Worm (Caenorhabditis elegans): Measurements from ENCODE around the gene nlp-46.

DNA sequence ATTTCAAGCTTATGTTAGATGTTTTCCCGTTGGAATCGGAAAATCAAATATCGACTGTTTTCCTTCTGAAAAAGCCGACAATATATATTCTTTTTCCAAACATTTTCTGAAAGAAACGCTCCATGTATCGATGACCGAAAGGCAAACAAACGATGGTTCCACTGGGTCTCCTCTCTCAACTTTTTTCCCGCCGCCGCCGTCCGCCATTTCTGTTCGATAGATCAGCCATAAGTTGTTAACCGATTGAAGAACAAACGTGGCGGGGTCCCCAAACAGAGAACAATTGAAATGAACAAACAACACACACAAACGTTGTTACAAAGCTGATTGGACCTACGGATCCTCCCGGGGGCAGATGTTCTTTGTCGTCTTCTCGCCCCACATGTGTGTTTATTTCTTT is 39.4 kb downstream of the nlp-46 start:
- TF ChIP-seq him-1 (tag; optimal IDR thresholded peaks at IDR 0.05) (no peak), W03F9.2 (tag; optimal IDR thresholded peaks at IDR 0.05) (no peak), dao-5 (tag; optimal IDR thresholded peaks at IDR 0.05) (no peak)

Measured in whole organism, L4/young adult.